Fruit fly (Drosophila melanogaster) whole organism, wandering third instar larva: ENCODE data around the gene MED20.

Source experiments
- Abd-B ChIP-seq: fragments of >200 bp; optimal IDR thresholded peaks from 2 replicates; lab custom pipeline; 2017; ENCODE audit warnings: missing biosample characterization, missing genetic modification characterization
- CG32264 ChIP-seq: fragments of 200-800 bp; sonication (Bioruptor generic); optimal IDR thresholded peaks from 2 replicates; lab custom pipeline; 2016; ENCODE audit warnings: missing biosample characterization, missing genetic modification characterization
- Dfd ChIP-seq: fragments of >200 bp; optimal IDR thresholded peaks from 2 replicates; lab custom pipeline; 2017; ENCODE audit warnings: missing biosample characterization, missing genetic modification characterization
- Dif ChIP-seq: fragments of 200-275, 200-300 bp; sonication (Bioruptor generic); optimal IDR thresholded peaks from 2 replicates; lab custom pipeline; 2018; ENCODE audit warnings: missing biosample characterization, missing genetic modification characterization; ENCODE audit not compliant: partially characterized antibody
- GATAd ChIP-seq: sonication (Bioruptor generic); optimal IDR thresholded peaks from 2 replicates; lab custom pipeline; 2016; ENCODE audit warnings: missing biosample characterization, missing genetic modification characterization
- HLH106 ChIP-seq: fragments of 200-800 bp; optimal IDR thresholded peaks from 3 replicates; lab custom pipeline; 2019; ENCODE audit warnings: missing biosample characterization, mild to moderate bottlenecking, missing genetic modification characterization, moderate library complexity
- Hnf4 ChIP-seq: fragments of 200-800 bp; sonication (Bioruptor generic); optimal IDR thresholded peaks from 2 replicates; lab custom pipeline; 2016; ENCODE audit warnings: missing biosample characterization, mild to moderate bottlenecking, missing genetic modification characterization
- Hr78 ChIP-seq: fragments of >200 bp; optimal IDR thresholded peaks from 2 replicates; lab custom pipeline; 2017; ENCODE audit warnings: missing biosample characterization, missing genetic modification characterization
- Hr83 ChIP-seq: fragments of 200-300 bp; sonication (Bioruptor generic); optimal IDR thresholded peaks from 2 replicates; lab custom pipeline; 2016; ENCODE audit warnings: missing biosample characterization, mild to moderate bottlenecking, missing genetic modification characterization, moderate library complexity; ENCODE audit not compliant: poor library complexity, severe bottlenecking
- Mio ChIP-seq: sonication (Bioruptor generic); optimal IDR thresholded peaks from 2 replicates; lab custom pipeline; 2016; ENCODE audit warnings: missing biosample characterization, missing genetic modification characterization
- OdsH ChIP-seq: fragments of 200-800 bp; sonication (Bioruptor generic); optimal IDR thresholded peaks from 2 replicates; lab custom pipeline; 2016; ENCODE audit warnings: missing biosample characterization, mild to moderate bottlenecking, missing genetic modification characterization
- Rel ChIP-seq, 2 experiments: fragments of 200-800 bp; sonication (Bioruptor generic) in 1 of 2; optimal IDR thresholded peaks; 2 replicates in 1 of 2; 3 replicates in 1 of 2; lab custom pipeline; 2016 to 2019; ENCODE audit warnings: mild to moderate bottlenecking in 2 of 2, missing biosample characterization in 2 of 2, missing genetic modification characterization in 2 of 2, moderate library complexity in 1 of 2
- Sp1 ChIP-seq: fragments of 200-800 bp; sonication (Bioruptor generic); optimal IDR thresholded peaks from 3 replicates; lab custom pipeline; 2019; ENCODE audit warnings: missing biosample characterization, mild to moderate bottlenecking, missing genetic modification characterization, moderate library complexity
- Vsx2 ChIP-seq: fragments of 200-300, 225-300 bp; sonication (Bioruptor generic); optimal IDR thresholded peaks from 2 replicates; lab custom pipeline; 2018; ENCODE audit warnings: missing biosample characterization, missing genetic modification characterization; ENCODE audit not compliant: partially characterized antibody
- br ChIP-seq: fragments of 200-800 bp; sonication (Bioruptor generic); optimal IDR thresholded peaks from 2 replicates; lab custom pipeline; 2016; ENCODE audit warnings: missing biosample characterization, missing genetic modification characterization
- brk ChIP-seq: fragments of 200-800 bp; sonication (Bioruptor generic); optimal IDR thresholded peaks from 2 replicates; lab custom pipeline; 2016; ENCODE audit warnings: missing biosample characterization, mild to moderate bottlenecking, missing genetic modification characterization
- ey ChIP-seq: fragments of 200-800 bp; sonication (Bioruptor generic); optimal IDR thresholded peaks from 2 replicates; lab custom pipeline; 2016; ENCODE audit warnings: missing biosample characterization, missing genetic modification characterization
- foxo ChIP-seq, 2 experiments: fragments of 200-800 bp; sonication (Bioruptor generic); optimal IDR thresholded peaks; 2 replicates in 1 of 2; 3 replicates in 1 of 2; lab custom pipeline; 2016 to 2017; ENCODE audit warnings: missing biosample characterization in 2 of 2, missing genetic modification characterization in 2 of 2
- fru ChIP-seq: fragments of 200-800 bp; sonication (Bioruptor generic); optimal IDR thresholded peaks from 3 replicates; lab custom pipeline; 2016; ENCODE audit warnings: missing biosample characterization, mild to moderate bottlenecking, missing genetic modification characterization
- h ChIP-seq: fragments of 200-800 bp; sonication (Bioruptor generic); optimal IDR thresholded peaks from 3 replicates; lab custom pipeline; 2016; ENCODE audit warnings: missing biosample characterization, mild to moderate bottlenecking, missing genetic modification characterization
- lola ChIP-seq: fragments of >200 bp; optimal IDR thresholded peaks from 2 replicates; lab custom pipeline; 2017; ENCODE audit warnings: missing biosample characterization, missing genetic modification characterization
- psq ChIP-seq: fragments of 200-800 bp; sonication (Bioruptor generic); optimal IDR thresholded peaks from 3 replicates; lab custom pipeline; 2017; ENCODE audit warnings: missing biosample characterization, mild to moderate bottlenecking, missing genetic modification characterization, moderate library complexity
- rgr ChIP-seq: fragments of 200-800 bp; sonication (Bioruptor generic); optimal IDR thresholded peaks from 3 replicates; lab custom pipeline; 2016; ENCODE audit warnings: missing biosample characterization, mild to moderate bottlenecking, missing genetic modification characterization
- sage ChIP-seq: fragments of 200-800 bp; sonication (Bioruptor generic); optimal IDR thresholded peaks from 2 replicates; lab custom pipeline; 2016; ENCODE audit warnings: missing biosample characterization, mild to moderate bottlenecking, missing genetic modification characterization
- usp ChIP-seq: fragments of >200 bp; optimal IDR thresholded peaks from 2 replicates; lab custom pipeline; 2017; ENCODE audit warnings: missing biosample characterization, missing genetic modification characterization
- woc ChIP-seq: sonication (Bioruptor generic); optimal IDR thresholded peaks from 2 replicates; lab custom pipeline; 2016; ENCODE audit warnings: missing biosample characterization, mild to moderate bottlenecking, missing genetic modification characterization

MED20 gene

DNA sequence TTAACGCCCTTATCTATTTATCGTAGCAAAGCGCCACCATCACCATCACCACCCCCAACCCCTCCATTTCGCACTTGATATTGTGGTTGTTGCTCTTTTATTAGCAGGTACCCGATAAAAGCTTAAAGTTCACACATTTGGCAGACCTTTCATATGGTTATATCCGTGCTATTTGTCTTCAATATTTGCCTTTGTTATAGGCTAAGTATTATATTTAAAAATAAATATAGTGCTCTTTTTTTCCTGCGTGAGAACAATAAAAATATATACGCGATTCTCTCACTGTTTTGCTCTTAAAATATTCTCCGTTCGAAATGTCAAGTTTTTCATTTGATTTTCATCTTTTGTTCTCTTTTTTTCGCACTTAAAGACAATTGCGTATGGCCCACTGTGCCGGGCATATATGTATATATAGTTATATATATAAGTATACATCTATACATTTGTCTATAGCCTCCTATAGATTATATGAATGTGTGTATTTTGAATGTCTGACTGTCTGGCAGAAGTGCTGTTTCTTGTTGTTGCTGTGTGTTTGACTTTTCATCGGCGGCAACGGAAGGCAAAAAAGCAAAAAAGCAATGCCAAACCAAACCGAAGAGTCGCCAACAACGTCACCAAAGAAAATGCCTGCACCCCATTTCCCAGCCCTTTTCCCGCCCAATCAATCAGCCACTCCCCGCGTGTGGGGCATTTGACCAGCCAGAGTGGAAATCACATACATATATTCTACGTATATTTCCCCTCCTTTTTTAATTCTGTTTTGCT, 21.6 kb upstream of the MED20 start:
- TF ChIP-seq Rel (GFP tag; optimal IDR thresholded peaks at IDR 0.05; lab: Kevin White, UChicago) = no peak
- peak; percentile 28 for TF ChIP-seq Rel (tag; optimal IDR thresholded peaks at IDR 0.05; lab: Kevin White, UChicago)
- TF ChIP-seq Hr83 (GFP tag; lab: Kevin White, UChicago) = no peak

DNA sequence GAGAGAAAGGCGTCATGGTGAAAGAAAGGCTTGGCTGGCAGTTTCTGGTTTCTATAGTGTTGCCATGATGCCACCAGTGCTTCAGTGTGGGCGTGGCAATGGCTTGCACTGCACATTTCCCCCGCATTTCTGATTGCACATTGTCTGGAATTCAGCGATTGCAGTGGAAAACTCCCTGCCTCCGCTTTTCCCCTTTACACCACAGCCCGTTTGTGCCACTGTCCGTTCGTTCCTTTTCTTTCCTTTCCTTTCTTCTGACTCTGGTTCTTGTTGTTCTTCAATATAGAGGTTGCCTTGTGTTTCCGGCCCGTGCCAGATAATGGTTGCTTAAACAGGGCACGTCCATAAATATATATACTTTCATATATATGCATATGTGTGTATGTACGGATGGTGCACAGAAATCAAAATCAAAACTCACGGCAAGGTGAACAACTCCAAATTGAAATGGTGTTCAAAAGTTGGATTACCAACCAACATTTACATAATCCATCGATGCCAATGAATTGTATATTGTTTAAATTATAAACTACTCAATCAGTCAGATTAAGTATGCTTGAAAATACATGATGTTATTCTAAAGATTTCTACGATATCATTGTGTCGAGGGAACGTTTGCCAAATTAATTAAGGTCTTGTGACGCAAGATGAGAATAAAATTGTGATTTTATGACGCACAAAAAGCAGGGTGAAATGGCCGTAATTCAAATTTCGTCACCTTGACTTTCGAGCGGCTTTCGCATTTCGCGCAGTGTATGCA, 20.7 kb upstream of the MED20 start:
- TF ChIP-seq CG32264 (GFP tag; lab: Kevin White, UChicago) (no peak), GATAd (GFP tag; lab: Kevin White, UChicago) (no peak), Rel (GFP tag; optimal IDR thresholded peaks at IDR 0.05; lab: Kevin White, UChicago) (no peak), Rel (tag; optimal IDR thresholded peaks at IDR 0.05; lab: Kevin White, UChicago) (peak; percentile 22), Dfd (GFP tag; lab: Kevin White, UChicago) (no peak), psq (GFP tag; lab: Kevin White, UChicago) (peak; percentile 49), Mio (no peak)

DNA sequence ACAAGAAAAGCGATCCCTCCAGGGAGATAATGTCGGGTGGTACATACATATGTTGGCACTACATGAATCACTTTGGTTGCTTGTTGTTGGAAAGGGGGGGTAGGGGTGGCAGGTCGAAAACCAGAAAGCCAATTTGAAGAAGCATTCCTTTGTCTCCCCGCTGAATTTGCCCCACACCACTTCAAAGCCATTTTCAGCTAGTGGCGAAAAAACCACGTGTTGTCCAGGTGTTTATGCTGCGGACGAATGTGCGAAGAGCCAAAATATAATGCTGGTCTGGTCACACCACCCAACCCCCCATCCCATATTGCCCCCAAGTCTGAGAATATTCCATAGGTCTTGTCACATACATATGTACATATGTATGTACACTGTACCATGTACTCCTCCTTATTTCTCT, 19.3 kb upstream of the MED20 start:
- no peak for TF ChIP-seq sage
- no peak for TF ChIP-seq OdsH (GFP tag; lab: Kevin White, UChicago)

DNA sequence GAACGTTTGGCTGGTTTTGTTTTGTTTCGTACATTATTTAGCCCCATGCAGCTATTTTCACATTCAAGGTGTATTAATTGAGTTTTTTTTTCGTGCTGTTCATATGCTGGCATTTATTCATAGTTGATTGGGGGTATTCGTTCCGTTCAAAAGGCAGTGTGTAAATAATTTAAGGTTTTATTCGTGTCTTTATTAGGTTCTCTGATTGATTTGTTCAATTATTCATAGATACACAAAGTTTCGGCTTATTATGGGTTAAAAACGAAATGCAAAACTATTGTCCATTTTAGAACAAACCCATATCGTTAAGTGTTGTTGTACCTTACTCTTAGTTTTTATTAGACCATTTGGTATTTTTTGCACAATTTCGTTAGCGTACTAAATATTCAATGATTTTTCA, 18.8 kb upstream of the MED20 start:
- TF ChIP-seq rgr (no peak), h (GFP tag; lab: Kevin White, UChicago) (no peak), Mio (no peak), woc (GFP tag; lab: Kevin White, UChicago) (no peak), brk (no peak), HLH106 (no peak), Dif (no peak), ey (GFP tag; lab: Kevin White, UChicago) (no peak), Abd-B (GFP tag; lab: Kevin White, UChicago) (no peak)

DNA sequence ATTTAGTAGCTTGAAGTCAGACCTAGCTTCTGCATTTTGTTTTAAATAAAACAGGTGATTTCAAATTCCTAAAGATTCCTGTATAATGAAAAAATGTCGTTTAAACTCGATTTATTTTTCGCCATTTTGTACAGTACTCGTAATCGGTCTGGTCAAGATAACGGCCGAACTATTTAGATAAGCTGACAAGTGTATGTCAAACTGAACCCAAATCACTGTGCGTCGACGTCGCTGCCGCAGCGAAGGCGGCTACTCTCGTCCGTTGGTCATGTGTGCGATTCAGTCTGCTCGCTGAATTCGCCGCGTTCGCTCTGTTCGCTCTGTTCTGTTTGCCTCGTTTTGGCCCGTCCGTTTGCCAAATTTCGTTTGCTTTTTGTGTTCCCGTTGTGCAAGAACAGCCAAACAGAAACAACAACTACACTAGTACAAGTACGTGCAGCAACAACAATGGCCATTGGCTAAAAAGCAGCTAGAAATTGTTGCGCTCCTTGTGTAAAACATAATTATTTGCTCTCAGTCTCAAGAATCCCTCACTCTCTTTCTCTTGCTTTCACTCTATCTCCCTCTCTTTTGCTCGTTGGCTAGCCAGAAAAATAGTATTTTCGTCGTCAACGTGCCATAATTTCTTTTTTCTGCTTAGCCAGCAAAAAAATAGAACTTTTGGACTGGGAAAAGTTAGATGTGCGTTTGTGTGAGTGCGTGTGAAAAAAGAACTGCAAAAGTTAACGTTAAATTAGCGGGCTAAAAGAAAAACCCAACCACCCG, 15.6 kb upstream of the MED20 start:
- TF ChIP-seq lola (GFP tag; lab: Kevin White, UChicago) (peak; percentile 29), h (GFP tag; lab: Kevin White, UChicago) (peak; percentile 37), foxo (GFP tag; optimal IDR thresholded peaks at IDR 0.05; lab: Kevin White, UChicago) (peak; percentile 2 to 43), psq (GFP tag; lab: Kevin White, UChicago) (no peak), woc (GFP tag; lab: Kevin White, UChicago) (peak; percentile 7), Hnf4 (GFP tag; lab: Kevin White, UChicago) (no peak), CG32264 (GFP tag; lab: Kevin White, UChicago) (no peak), usp (no peak), Abd-B (GFP tag; lab: Kevin White, UChicago) (no peak), fru (peak; percentile 48), ey (GFP tag; lab: Kevin White, UChicago) (peak; percentile 34), Dif (peak; percentile 31), OdsH (GFP tag; lab: Kevin White, UChicago) (peak; percentile 47), Vsx2 (GFP tag; lab: Kevin White, UChicago) (peak; percentile 39), Hr78 (no peak), br (GFP tag; lab: Kevin White, UChicago) (peak; percentile 44), rgr (peak; percentile 45), Sp1 (peak; percentile 8), sage (no peak)

DNA sequence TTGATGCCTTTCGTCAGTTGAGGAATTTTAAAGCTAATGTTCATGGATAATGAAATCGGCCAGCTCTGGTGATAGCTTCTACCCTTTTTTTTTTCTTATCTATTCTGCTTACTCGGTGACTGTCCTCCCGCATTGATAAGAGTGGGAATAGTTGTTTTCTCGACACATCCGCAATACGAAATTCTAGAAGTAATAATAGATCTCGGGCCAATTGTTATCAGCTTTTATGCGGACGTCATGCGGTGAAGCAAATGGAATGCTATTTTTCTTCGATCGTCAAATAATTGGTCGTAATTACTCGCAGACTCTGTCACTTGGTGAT, 14.8 kb upstream of the MED20 start:
- TF ChIP-seq Rel (GFP tag; optimal IDR thresholded peaks at IDR 0.05; lab: Kevin White, UChicago) (no peak), Rel (tag; optimal IDR thresholded peaks at IDR 0.05; lab: Kevin White, UChicago) (peak; percentile 16), Vsx2 (GFP tag; lab: Kevin White, UChicago) (no peak)
